Worm (Caenorhabditis elegans) whole organism, L4 larva: ENCODE results near the gene C08A9.3.
A peak's percentile ranks its signal among the peaks of the same experiment; 100 is the strongest.

ENCODE experiments used
- D1046.2 ChIP-seq: fragments of 200-800 bp; sonication (Bioruptor generic); IDR thresholded peaks from 2 replicates; pipeline ENCODE4 v1.3.6; 2022; ENCODE audit warnings: missing genetic modification characterization, missing compliant biosample characterization
- F37D6.2 ChIP-seq: sonication (generic microtip); optimal IDR thresholded peaks from 2 replicates; lab custom pipeline; 2016; ENCODE audit warnings: mild to moderate bottlenecking, missing genetic modification characterization, missing compliant biosample characterization
- F44E2.7 ChIP-seq: fragments of 200-800 bp; sonication (Bioruptor generic); IDR thresholded peaks from 2 replicates; pipeline ENCODE4 v2.1.2; 2022; ENCODE audit warnings: missing genetic modification characterization, missing compliant biosample characterization
- R02D3.7 ChIP-seq: fragments of 150-350 bp; sonication (generic microtip); optimal IDR thresholded peaks from 3 replicates; lab custom pipeline; 2014; ENCODE audit warnings: missing biosample characterization, missing genetic modification characterization
- Y75B8A.6 ChIP-seq: fragments of 200-800 bp; sonication (Bioruptor generic); IDR thresholded peaks from 2 replicates; pipeline ENCODE4 v1.3.6; 2022; ENCODE audit warnings: missing genetic modification reagents, missing genetic modification characterization, missing compliant biosample characterization
- ZK546.5 ChIP-seq, 2 experiments: sonication (generic microtip); optimal IDR thresholded peaks; 2 replicates each; lab custom pipeline; 2017; ENCODE audit warnings: missing biosample characterization in 2 of 2, missing genetic modification characterization in 2 of 2
- aha-1 ChIP-seq: fragments of 150-350 bp; peaks from one replicate; lab custom pipeline; 2014; ENCODE audit warnings: missing biosample characterization, missing genetic modification characterization
- aly-2 ChIP-seq: sonication (generic microtip); optimal IDR thresholded peaks from 2 replicates; lab custom pipeline; 2018; ENCODE audit warnings: missing biosample characterization, missing genetic modification characterization
- ama-1 ChIP-seq: fragments of 150-350 bp; optimal IDR thresholded peaks from 2 replicates; lab custom pipeline; 2014; ENCODE audit warnings: inconsistent platforms, mixed read lengths
- arid-1 ChIP-seq: fragments of 200-800 bp; sonication (Bioruptor generic); conservative IDR thresholded peaks from 2 replicates; pipeline ENCODE4 v1.3.6; 2022; ENCODE audit warnings: missing genetic modification reagents, missing genetic modification characterization, missing compliant biosample characterization
- ceh-62 ChIP-seq: sonication (generic microtip); optimal IDR thresholded peaks from 2 replicates; lab custom pipeline; 2017; ENCODE audit warnings: missing biosample characterization, missing genetic modification characterization
- ceh-82 ChIP-seq: sonication (generic microtip); optimal IDR thresholded peaks from 2 replicates; lab custom pipeline; 2017; ENCODE audit warnings: missing biosample characterization, missing genetic modification characterization
- ces-1 ChIP-seq: fragments of 150-350 bp; sonication (generic microtip); optimal IDR thresholded peaks from 4 replicates; lab custom pipeline; 2014; ENCODE audit warnings: missing biosample characterization, missing genetic modification reagents, missing genetic modification characterization
- ctbp-1 ChIP-seq: fragments of 200-800 bp; sonication (Bioruptor generic); IDR thresholded peaks from 2 replicates; pipeline ENCODE4 v1.3.6; 2022; ENCODE audit warnings: missing genetic modification reagents, missing genetic modification characterization, missing compliant biosample characterization
- daf-12 ChIP-seq: fragments of 150-350 bp; optimal IDR thresholded peaks from 2 replicates; lab custom pipeline; 2014; ENCODE audit warnings: missing biosample characterization, missing genetic modification reagents, missing genetic modification characterization
- daf-16 ChIP-seq, 3 experiments: sonication (generic microtip); optimal IDR thresholded peaks; 2 replicates each; lab custom pipeline; 2016 to 2017; ENCODE audit warnings: missing genetic modification characterization in 3 of 3, missing genetic modification reagents in 3 of 3, mild to moderate bottlenecking in 2 of 3, missing compliant biosample characterization in 2 of 3, missing biosample characterization in 1 of 3, moderate library complexity in 1 of 3
- dmd-6 ChIP-seq: fragments of 200-800 bp; sonication (Bioruptor generic); IDR thresholded peaks from 2 replicates; pipeline ENCODE4 v1.3.6; 2022; ENCODE audit warnings: missing genetic modification reagents, missing genetic modification characterization, missing compliant biosample characterization
- egl-27 ChIP-seq: sonication (generic microtip); optimal IDR thresholded peaks from 3 replicates; lab custom pipeline; 2017; ENCODE audit warnings: missing biosample characterization, missing genetic modification reagents, missing genetic modification characterization
- egl-43 ChIP-seq: fragments of 200-800 bp; sonication (Bioruptor generic); IDR thresholded peaks from 2 replicates; pipeline ENCODE4 v1.3.6; 2022; ENCODE audit warnings: missing genetic modification reagents, missing genetic modification characterization, missing compliant biosample characterization
- fkh-10 ChIP-seq: fragments of 150-350 bp; optimal IDR thresholded peaks from 2 replicates; lab custom pipeline; 2014; ENCODE audit warnings: missing biosample characterization, missing genetic modification reagents, missing genetic modification characterization
- gei-8 ChIP-seq: fragments of 200-800 bp; sonication (Bioruptor generic); optimal IDR thresholded peaks from 2 replicates; lab custom pipeline; 2018; ENCODE audit warnings: mild to moderate bottlenecking, missing genetic modification characterization, missing compliant biosample characterization
- lim-7 ChIP-seq: fragments of 200-800 bp; sonication (Bioruptor generic); IDR thresholded peaks from 2 replicates; pipeline ENCODE4 v1.3.6; 2022; ENCODE audit warnings: missing genetic modification characterization, missing compliant biosample characterization
- lin-13 ChIP-seq: fragments of 150-350 bp; optimal IDR thresholded peaks from 2 replicates; lab custom pipeline; 2014; ENCODE audit warnings: missing biosample characterization, missing genetic modification reagents, missing genetic modification characterization
- lin-15B ChIP-seq: fragments of 150-350 bp; sonication (generic microtip); optimal IDR thresholded peaks from 3 replicates; lab custom pipeline; 2014; ENCODE audit warnings: missing biosample characterization, missing genetic modification characterization
- lin-29 ChIP-seq: fragments of 200-800 bp; sonication (Bioruptor generic); IDR thresholded peaks from 2 replicates; pipeline ENCODE4 v1.3.6; 2022; ENCODE audit warnings: missing genetic modification reagents, missing genetic modification characterization, missing compliant biosample characterization
- lin-38 ChIP-seq: fragments of 200-800 bp; sonication (Bioruptor generic); IDR thresholded peaks from 2 replicates; pipeline ENCODE4 v1.3.6; 2022; ENCODE audit warnings: missing genetic modification reagents, missing genetic modification characterization, missing compliant biosample characterization
- lir-3 ChIP-seq: sonication (generic microtip); optimal IDR thresholded peaks from 2 replicates; lab custom pipeline; 2016; ENCODE audit warnings: mild to moderate bottlenecking, missing genetic modification characterization, missing compliant biosample characterization
- lsy-2 ChIP-seq, 2 experiments: fragments of 150-350 bp in 1 of 2; sonication (generic microtip) in 1 of 2; optimal IDR thresholded peaks; 2 replicates each; lab custom pipeline; 2014 to 2017; ENCODE audit warnings: missing biosample characterization in 2 of 2, missing genetic modification characterization in 2 of 2
- madf-9 ChIP-seq: fragments of 200-800 bp; sonication (Bioruptor generic); conservative IDR thresholded peaks from 2 replicates; pipeline ENCODE4 v1.3.6; 2022; ENCODE audit warnings: missing genetic modification reagents, missing genetic modification characterization, missing compliant biosample characterization
- mdl-1 ChIP-seq, 2 experiments: fragments of 150-350 bp in 1 of 2; sonication (generic microtip) in 1 of 2; optimal IDR thresholded peaks; 2 replicates each; lab custom pipeline; 2014 to 2017; ENCODE audit warnings: missing biosample characterization in 2 of 2, missing genetic modification characterization in 2 of 2
- mdt-29 ChIP-seq: fragments of 200-800 bp; sonication (Bioruptor generic); IDR thresholded peaks from 2 replicates; pipeline ENCODE4 v1.3.6; 2022; ENCODE audit warnings: missing genetic modification reagents, missing genetic modification characterization, missing compliant biosample characterization
- mep-1 ChIP-seq: fragments of 150-350 bp; sonication (generic microtip); optimal IDR thresholded peaks from 3 replicates; lab custom pipeline; 2014; ENCODE audit warnings: missing biosample characterization, missing genetic modification characterization
- mxl-2 ChIP-seq: fragments of 200-800 bp; sonication (Bioruptor generic); conservative IDR thresholded peaks from 2 replicates; pipeline ENCODE4 v1.3.6; 2022; ENCODE audit warnings: missing genetic modification reagents, missing genetic modification characterization, missing compliant biosample characterization
- nhr-11 ChIP-seq: fragments of 150-350 bp; optimal IDR thresholded peaks from 2 replicates; lab custom pipeline; 2014; ENCODE audit warnings: missing biosample characterization, missing genetic modification characterization
- nhr-237 ChIP-seq: sonication (generic microtip); optimal IDR thresholded peaks from 2 replicates; lab custom pipeline; 2017; ENCODE audit warnings: missing biosample characterization, missing genetic modification characterization
- nhr-25 ChIP-seq: sonication (generic microtip); optimal IDR thresholded peaks from 2 replicates; lab custom pipeline; 2017; ENCODE audit warnings: missing genetic modification characterization, mild to moderate bottlenecking, missing compliant biosample characterization, antibody characterized with exemption, moderate library complexity, borderline replicate concordance; ENCODE audit not compliant: insufficient read depth
- nhr-42 ChIP-seq: fragments of 200-800 bp; sonication (Bioruptor generic); IDR thresholded peaks from 2 replicates; pipeline ENCODE4 v1.3.6; 2022; ENCODE audit warnings: missing genetic modification characterization, missing compliant biosample characterization
- nhr-48 ChIP-seq: sonication (generic microtip); optimal IDR thresholded peaks from 2 replicates; lab custom pipeline; 2016; ENCODE audit warnings: mild to moderate bottlenecking, missing genetic modification characterization, missing compliant biosample characterization
- nhr-6 ChIP-seq: fragments of 150-350 bp; optimal IDR thresholded peaks from 2 replicates; lab custom pipeline; 2014; ENCODE audit warnings: missing biosample characterization, missing genetic modification characterization
- rbr-2 ChIP-seq: sonication (generic microtip); optimal IDR thresholded peaks from 2 replicates; lab custom pipeline; 2016; ENCODE audit warnings: missing genotype, missing genetic modification characterization, missing compliant biosample characterization
- saeg-2 ChIP-seq: fragments of 200-800 bp; sonication (Bioruptor generic); IDR thresholded peaks from 2 replicates; pipeline ENCODE4 v1.3.6; 2022; ENCODE audit warnings: missing genetic modification reagents, missing genetic modification characterization, missing compliant biosample characterization
- set-16 ChIP-seq: fragments of 200-800 bp; sonication (Bioruptor generic); IDR thresholded peaks from 2 replicates; pipeline ENCODE4 v1.3.6; 2022; ENCODE audit warnings: missing genetic modification reagents, missing genetic modification characterization, missing compliant biosample characterization
- snpc-1.2 ChIP-seq: fragments of 200-800 bp; sonication (Bioruptor generic); IDR thresholded peaks from 2 replicates; pipeline ENCODE4 v1.3.6; 2022; ENCODE audit warnings: missing genetic modification reagents, missing genetic modification characterization, missing compliant biosample characterization
- tag-97 ChIP-seq: fragments of 200-800 bp; sonication (Bioruptor generic); IDR thresholded peaks from 2 replicates; pipeline ENCODE4 v1.3.6; 2022; ENCODE audit warnings: missing genetic modification characterization, missing compliant biosample characterization
- unc-130 ChIP-seq: sonication (generic microtip); optimal IDR thresholded peaks from 2 replicates; lab custom pipeline; 2016; ENCODE audit warnings: missing genetic modification reagents, missing genetic modification characterization, missing compliant biosample characterization
- zag-1 ChIP-seq: fragments of 150-350 bp; optimal IDR thresholded peaks from 2 replicates; lab custom pipeline; 2014; ENCODE audit warnings: missing biosample characterization, missing genetic modification characterization
- zfp-2 ChIP-seq: sonication (generic microtip); optimal IDR thresholded peaks from 2 replicates; lab custom pipeline; 2016; ENCODE audit warnings: mild to moderate bottlenecking, missing genetic modification characterization, missing compliant biosample characterization
- zip-11 ChIP-seq: fragments of 200-800 bp; sonication (Bioruptor generic); IDR thresholded peaks from 2 replicates; pipeline ENCODE4 v1.3.6; 2022; ENCODE audit warnings: missing genetic modification characterization, missing compliant biosample characterization
- zip-2 ChIP-seq: fragments of 150-350 bp; optimal IDR thresholded peaks from 2 replicates; lab custom pipeline; 2014; ENCODE audit warnings: missing biosample characterization, missing genetic modification characterization
- ztf-11 ChIP-seq: fragments of 150-350 bp; optimal IDR thresholded peaks from 2 replicates; lab custom pipeline; 2014; ENCODE audit warnings: missing biosample characterization, missing genetic modification characterization
- ztf-7 ChIP-seq: fragments of 150-350 bp; optimal IDR thresholded peaks from 2 replicates; lab custom pipeline; 2014; ENCODE audit warnings: missing biosample characterization, missing genetic modification characterization

The C08A9.3 gene

ce11 chrX:17139204-17139780 lies 46.2 kb upstream of the C08A9.3 start (continued):
- TF ChIP-seq nhr-237 (tag; lab: Kevin White, UChicago), result no peak
- TF ChIP-seq mxl-2, result no peak
- TF ChIP-seq arid-1, result no peak
- no peak for TF ChIP-seq saeg-2 (GFP tag; lab: Robert Waterston, UW)
- TF ChIP-seq zfp-2 (tag; lab: Kevin White, UChicago), result no peak
- no peak for TF ChIP-seq lin-29
- no peak for TF ChIP-seq zip-11 (GFP tag; lab: Robert Waterston, UW)
- TF ChIP-seq ama-1, result no peak
- TF ChIP-seq egl-43 (GFP tag; lab: Robert Waterston, UW), result no peak
- TF ChIP-seq zip-2 (tag; lab: Kevin White, UChicago), result no peak
- TF ChIP-seq nhr-48, result peak; percentile 38
- TF ChIP-seq dmd-6 (GFP tag; lab: Robert Waterston, UW), result peak; percentile 61
- TF ChIP-seq egl-27, result no peak
- no peak for TF ChIP-seq unc-130 (GFP tag; lab: Kevin White, UChicago)
- no peak for TF ChIP-seq madf-9 (GFP tag; lab: Robert Waterston, UW)
- no peak for TF ChIP-seq snpc-1.2 (GFP tag; lab: Robert Waterston, UW)
- no peak for TF ChIP-seq zag-1 (tag; lab: Kevin White, UChicago)
- TF ChIP-seq lin-38 (GFP tag; lab: Robert Waterston, UW), result no peak
- TF ChIP-seq ctbp-1 (GFP tag; lab: Robert Waterston, UW), result no peak
- TF ChIP-seq nhr-6 (tag; lab: Kevin White, UChicago), result no peak
- no peak for TF ChIP-seq D1046.2 (GFP tag; lab: Robert Waterston, UW)
- no peak for TF ChIP-seq F44E2.7 (GFP tag; lab: Robert Waterston, UW)
- TF ChIP-seq ZK546.5 (tag; optimal IDR thresholded peaks at IDR 0.05; lab: Kevin White, UChicago), result no peak
- no peak for TF ChIP-seq tag-97 (GFP tag; lab: Robert Waterston, UW)

- TF ChIP-seq R02D3.7 (tag; lab: Kevin White, UChicago) (no peak), ceh-82 (tag; lab: Kevin White, UChicago) (no peak), mep-1 (tag; lab: Kevin White, UChicago) (peak; percentile 32), mdl-1 (tag; optimal IDR thresholded peaks at IDR 0.05; lab: Kevin White, UChicago) (peak in 1 of 2 experiments; percentile 23), lir-3 (tag; lab: Kevin White, UChicago) (no peak), ztf-11 (tag; lab: Kevin White, UChicago) (no peak), nhr-11 (no peak), ZK546.5 (tag; optimal IDR thresholded peaks at IDR 0.05; lab: Kevin White, UChicago) (no peak), fkh-10 (GFP tag; lab: Kevin White, UChicago) (no peak), daf-12 (no peak), ceh-62 (tag; lab: Kevin White, UChicago) (no peak), F37D6.2 (no peak), rbr-2 (tag; lab: Kevin White, UChicago) (no peak), lin-15B (tag; lab: Kevin White, UChicago) (no peak), lim-7 (GFP tag; lab: Robert Waterston, UW) (no peak), aly-2 (no peak), lin-29 (no peak), zip-2 (tag; lab: Kevin White, UChicago) (no peak), set-16 (GFP tag; lab: Robert Waterston, UW) (no peak), zag-1 (tag; lab: Kevin White, UChicago) (no peak), daf-16 (GFP tag; optimal IDR thresholded peaks at IDR 0.05; lab: Kevin White, UChicago) (no peak), daf-16 (tag; optimal IDR thresholded peaks at IDR 0.05; lab: Kevin White, UChicago) (peak; percentile 47), ztf-7 (tag; lab: Kevin White, UChicago) (no peak), egl-43 (GFP tag; lab: Robert Waterston, UW) (no peak), tag-97 (GFP tag; lab: Robert Waterston, UW) (no peak), nhr-42 (no peak), ces-1 (GFP tag; lab: Kevin White, UChicago) (no peak), gei-8 (GFP tag; lab: Kevin White, UChicago) (no peak), nhr-25 (no peak), mdt-29 (GFP tag; lab: Robert Waterston, UW) (no peak), lsy-2 (tag; optimal IDR thresholded peaks at IDR 0.05; lab: Kevin White, UChicago) (peak in 1 of 2 experiments; percentile 40), lin-13 (GFP tag; lab: Kevin White, UChicago) (peak; percentile 20), aha-1 (tag; lab: Kevin White, UChicago) (peak; percentile 31), Y75B8A.6 (GFP tag; lab: Robert Waterston, UW) (no peak)
These were observed 45.0 kb upstream of the C08A9.3 start, which contains the start of gene cnp-3 for ce11 chrX:17138060-17138557. Gene cnp-3, minus strand, starts transcription at chrX:17138110.
